Fruit fly (Drosophila melanogaster) whole organism, adult: Measurements from ENCODE around the gene CG6479.

Source experiments
- CG11617 ChIP-seq: fragments of 200-800 bp; sonication (Bioruptor generic); optimal IDR thresholded peaks from 2 replicates; lab custom pipeline; 2017; ENCODE audit warnings: mild to moderate bottlenecking, missing biosample characterization, missing genetic modification reagents, missing genetic modification characterization
- CG14711 ChIP-seq: fragments of 200-800 bp; sonication (Bioruptor generic); optimal IDR thresholded peaks from 2 replicates; lab custom pipeline; 2018; ENCODE audit warnings: missing biosample characterization, mild to moderate bottlenecking, missing genetic modification characterization, moderate library complexity
- CG7101 ChIP-seq: fragments of 200-800 bp; sonication (Bioruptor generic); optimal IDR thresholded peaks from 2 replicates; lab custom pipeline; 2018; ENCODE audit warnings: missing biosample characterization, mild to moderate bottlenecking, missing genetic modification characterization, moderate library complexity
- Mnt ChIP-seq: fragments of 200-800 bp; sonication (Bioruptor generic); optimal IDR thresholded peaks from 2 replicates; lab custom pipeline; 2016; ENCODE audit warnings: missing biosample characterization, mild to moderate bottlenecking, missing genetic modification characterization
- bab1 ChIP-seq: fragments of 200-800 bp; sonication (Bioruptor generic); optimal IDR thresholded peaks from 3 replicates; lab custom pipeline; 2019; ENCODE audit warnings: missing biosample characterization, mild to moderate bottlenecking, missing genetic modification characterization, moderate library complexity
- cic ChIP-seq: fragments of 200-800 bp; sonication (Bioruptor generic); optimal IDR thresholded peaks from 2 replicates; lab custom pipeline; 2017; ENCODE audit warnings: missing biosample characterization, mild to moderate bottlenecking, missing genetic modification characterization, moderate library complexity
- cnc ChIP-seq, 2 experiments: fragments of >200 bp; optimal IDR thresholded peaks; 2 replicates each; lab custom pipeline; 2017
- kay ChIP-seq: fragments of 200-800 bp; sonication (Bioruptor generic); peaks from one replicate; lab custom pipeline; 2016; ENCODE audit warnings: missing biosample characterization, missing genetic modification characterization, borderline replicate concordance
- pad ChIP-seq: fragments of 200-800 bp; sonication (Bioruptor generic); optimal IDR thresholded peaks from 3 replicates; lab custom pipeline; 2017; ENCODE audit warnings: missing biosample characterization, missing genetic modification characterization, mild to moderate bottlenecking, moderate library complexity, missing genetic modification reagents

DNA sequence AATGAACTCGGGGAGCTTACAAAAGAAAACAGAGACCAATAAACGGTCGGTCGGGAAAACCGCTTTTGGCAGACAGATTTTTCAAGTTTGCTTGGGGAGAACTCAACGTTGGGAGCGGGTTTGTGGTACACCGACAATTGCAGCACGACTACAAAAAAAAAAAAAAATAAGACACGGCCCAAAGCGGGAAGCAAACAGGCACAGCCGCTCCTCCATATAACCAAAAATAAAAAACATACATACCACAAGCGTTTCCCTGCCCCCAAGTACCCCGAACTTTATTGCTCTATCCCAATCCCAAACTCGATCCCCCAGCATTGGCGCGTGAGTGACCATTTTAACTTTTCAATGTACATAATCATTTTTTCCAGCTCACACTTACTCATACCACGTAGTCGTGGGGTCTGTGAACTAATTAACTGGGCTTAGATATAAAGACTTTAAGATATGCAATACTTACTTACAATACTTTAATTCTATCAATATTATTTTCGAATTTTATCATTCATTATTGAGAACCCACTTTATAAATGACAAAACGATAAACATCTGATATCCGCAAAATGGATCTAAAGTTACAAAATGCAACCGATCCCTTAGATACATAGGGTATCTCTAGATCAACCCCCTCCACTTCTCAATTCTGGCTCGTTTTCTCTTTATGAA is 36.0 kb upstream of the CG6479 start:
- TF ChIP-seq CG7101 (tag; lab: Kevin White, UChicago) (no peak), kay (GFP tag; lab: Kevin White, UChicago) (no peak), pad (GFP tag; lab: Kevin White, UChicago) (no peak), CG11617 (no peak), cnc (optimal IDR thresholded peaks at IDR 0.05; lab: Kevin White, UChicago) (no peak), Mnt (no peak), bab1 (GFP tag; lab: Kevin White, UChicago) (no peak), CG14711 (tag; lab: Kevin White, UChicago) (no peak), cic (GFP tag; lab: Kevin White, UChicago) (no peak)
